Fruit fly (Drosophila melanogaster) whole organism, embryonic: ENCODE measurements around the gene MED14.

Source experiments
- ATbp ChIP-seq: fragments of 200-800 bp; sonication (Bioruptor generic); optimal IDR thresholded peaks from 2 replicates; lab custom pipeline; 2017; ENCODE audit warnings: missing biosample characterization, mild to moderate bottlenecking, missing genetic modification characterization, missing genetic modification reagents
- Atf-2 ChIP-seq: fragments of 200-800 bp; sonication (Bioruptor generic); optimal IDR thresholded peaks from 2 replicates; lab custom pipeline; 2016; ENCODE audit warnings: missing biosample characterization, missing genetic modification characterization
- CG10267 ChIP-seq: fragments of 200-800 bp; sonication (Bioruptor generic); optimal IDR thresholded peaks from 2 replicates; lab custom pipeline; 2018; ENCODE audit warnings: missing biosample characterization, mild to moderate bottlenecking, missing genetic modification characterization, moderate library complexity
- CG10959 ChIP-seq: fragments of 200-800 bp; sonication (Bioruptor generic); IDR thresholded peaks from 2 replicates; pipeline ENCODE4 v1.3.6; 2022; ENCODE audit warnings: missing biosample characterization, missing genetic modification characterization
- CG11560 ChIP-seq: fragments of 200-800 bp; sonication (Bioruptor generic); IDR thresholded peaks from 3 replicates; pipeline ENCODE4 v1.3.6; 2022; ENCODE audit warnings: missing biosample characterization, missing genetic modification characterization
- CG11695 ChIP-seq: fragments of 200-800 bp; sonication (Bioruptor generic); IDR thresholded peaks from 3 replicates; pipeline ENCODE4 v1.3.6; 2022; ENCODE audit warnings: missing biosample characterization, missing genetic modification characterization
- CG12219 ChIP-seq: fragments of 200-800 bp; sonication (Bioruptor generic); optimal IDR thresholded peaks from 3 replicates; lab custom pipeline; 2018; ENCODE audit warnings: missing biosample characterization, mild to moderate bottlenecking, missing genetic modification characterization
- CG12299 ChIP-seq: fragments of 200-800 bp; sonication (Bioruptor generic); optimal IDR thresholded peaks from 2 replicates; lab custom pipeline; 2018; ENCODE audit warnings: missing biosample characterization, mild to moderate bottlenecking, missing genetic modification characterization
- CG12659 ChIP-seq: fragments of 200-800 bp; sonication (Bioruptor generic); optimal IDR thresholded peaks from 3 replicates; lab custom pipeline; 2017; ENCODE audit warnings: mild to moderate bottlenecking, missing biosample characterization, missing genetic modification reagents, missing genetic modification characterization
- CG14441 ChIP-seq: fragments of 200-800 bp; sonication (Bioruptor generic); IDR thresholded peaks from 2 replicates; pipeline ENCODE4 v1.3.6; 2022; ENCODE audit warnings: missing biosample characterization, missing genetic modification characterization
- CG14860 ChIP-seq: fragments of 200-800 bp; sonication (Bioruptor generic); IDR thresholded peaks from 3 replicates; pipeline ENCODE4 v1.3.6; 2022; ENCODE audit warnings: missing biosample characterization, missing genetic modification characterization; ENCODE audit not compliant: partially characterized antibody
- CG15479 ChIP-seq: fragments of 200-800 bp; sonication (Bioruptor generic); optimal IDR thresholded peaks from 3 replicates; lab custom pipeline; 2019; ENCODE audit warnings: missing biosample characterization, mild to moderate bottlenecking, missing genetic modification characterization, moderate library complexity
- CG1603 ChIP-seq: fragments of 200-800 bp; sonication (Bioruptor generic); optimal IDR thresholded peaks from 2 replicates; lab custom pipeline; 2019; ENCODE audit warnings: missing biosample characterization, mild to moderate bottlenecking, missing genetic modification characterization, moderate library complexity
- CG17361 ChIP-seq: fragments of 200-800 bp; sonication (Bioruptor generic); IDR thresholded peaks from 3 replicates; pipeline ENCODE4 v1.3.6; 2022; ENCODE audit warnings: missing biosample characterization, missing genetic modification characterization
- CG1832 ChIP-seq: fragments of 200-800 bp; sonication (Bioruptor generic); optimal IDR thresholded peaks from 2 replicates; lab custom pipeline; 2017; ENCODE audit warnings: missing biosample characterization, mild to moderate bottlenecking, missing genetic modification characterization, inconsistent platforms
- CG2875 ChIP-seq: fragments of 200-800 bp; sonication (Bioruptor generic); optimal IDR thresholded peaks from 2 replicates; lab custom pipeline; 2017; ENCODE audit warnings: missing biosample characterization, mild to moderate bottlenecking, missing genetic modification characterization, missing genetic modification reagents
- CG3726 ChIP-seq: fragments of 200-800 bp; sonication (Bioruptor generic); IDR thresholded peaks from 3 replicates; pipeline ENCODE4, ENCODE4 v1.3.6; 2022; ENCODE audit warnings: missing biosample characterization, missing genetic modification characterization
- CG4424 ChIP-seq: fragments of 200-800 bp; sonication (Bioruptor generic); optimal IDR thresholded peaks from 3 replicates; lab custom pipeline; 2016; ENCODE audit warnings: missing biosample characterization, missing genetic modification characterization
- CG6791 ChIP-seq: fragments of 200-800 bp; sonication (Bioruptor generic); IDR thresholded peaks from 3 replicates; pipeline ENCODE4 v1.3.6; 2022; ENCODE audit warnings: missing biosample characterization, missing genetic modification characterization; ENCODE audit not compliant: partially characterized antibody
- CG6854 ChIP-seq: fragments of 200-800 bp; sonication (Bioruptor generic); optimal IDR thresholded peaks from 3 replicates; lab custom pipeline; 2017; ENCODE audit warnings: missing biosample characterization, mild to moderate bottlenecking, missing genetic modification characterization
- CG7786 ChIP-seq: fragments of 200-800 bp; sonication (Bioruptor generic); optimal IDR thresholded peaks from 2 replicates; lab custom pipeline; 2016; ENCODE audit warnings: missing biosample characterization, missing genetic modification characterization
- CG7963 ChIP-seq: fragments of 200-800 bp; sonication (Bioruptor generic); IDR thresholded peaks from 3 replicates; pipeline ENCODE4 v1.3.6; 2022; ENCODE audit warnings: missing biosample characterization, missing genetic modification characterization; ENCODE audit not compliant: partially characterized antibody
- CG8924 ChIP-seq: fragments of 200-800 bp; optimal IDR thresholded peaks from 3 replicates; lab custom pipeline; 2019; ENCODE audit warnings: missing biosample characterization, mild to moderate bottlenecking, missing genetic modification characterization, moderate library complexity
- CG8944 ChIP-seq: fragments of 200-800 bp; sonication (Bioruptor generic); optimal IDR thresholded peaks from 3 replicates; lab custom pipeline; 2016; ENCODE audit warnings: missing biosample characterization, missing genetic modification characterization
- D19A ChIP-seq: fragments of 200-800 bp; optimal IDR thresholded peaks from 3 replicates; lab custom pipeline; 2019; ENCODE audit warnings: missing biosample characterization, mild to moderate bottlenecking, missing genetic modification characterization, moderate library complexity
- D19B ChIP-seq: fragments of 200-800 bp; sonication (Bioruptor generic); optimal IDR thresholded peaks from 2 replicates; lab custom pipeline; 2017; ENCODE audit warnings: missing biosample characterization, mild to moderate bottlenecking, missing genetic modification characterization
- Dbx ChIP-seq: fragments of 200-800 bp; sonication (Bioruptor generic); IDR thresholded peaks from 3 replicates; pipeline ENCODE4 v1.3.6; 2022; ENCODE audit warnings: missing biosample characterization, missing genetic modification characterization
- Deaf1 ChIP-seq: fragments of 200-800 bp; optimal IDR thresholded peaks from 3 replicates; lab custom pipeline; 2019; ENCODE audit warnings: missing biosample characterization, mild to moderate bottlenecking, missing genetic modification characterization, moderate library complexity
- Elba2 ChIP-seq: fragments of 200-800 bp; sonication (Bioruptor generic); optimal IDR thresholded peaks from 3 replicates; lab custom pipeline; 2016; ENCODE audit warnings: missing biosample characterization, missing genetic modification characterization
- Hr39 ChIP-seq: fragments of >200 bp; optimal IDR thresholded peaks from 2 replicates; lab custom pipeline; 2017
- Neu2 ChIP-seq: fragments of 200-800 bp; sonication (Bioruptor generic); optimal IDR thresholded peaks from 3 replicates; lab custom pipeline; 2016; ENCODE audit warnings: missing biosample characterization, missing genetic modification characterization, borderline replicate concordance
- Nf-YA ChIP-seq: fragments of 200-800 bp; sonication (Bioruptor generic); IDR thresholded peaks from 2 replicates; pipeline ENCODE4 v1.3.6; 2022; ENCODE audit warnings: missing biosample characterization, missing genetic modification characterization
- Nf-YB ChIP-seq: fragments of 200-800 bp; sonication (Bioruptor generic); optimal IDR thresholded peaks from 3 replicates; lab custom pipeline; 2019; ENCODE audit warnings: missing biosample characterization, mild to moderate bottlenecking, missing genetic modification characterization, moderate library complexity
- Sin3A ChIP-seq: fragments of >200 bp; optimal IDR thresholded peaks from 2 replicates; lab custom pipeline; 2018
- Six4 ChIP-seq: fragments of 200-800 bp; sonication (Bioruptor generic); optimal IDR thresholded peaks from 2 replicates; lab custom pipeline; 2016; ENCODE audit warnings: missing biosample characterization, missing genetic modification characterization
- Vsx1 ChIP-seq: fragments of 200-800 bp; sonication (Bioruptor generic); optimal IDR thresholded peaks from 2 replicates; lab custom pipeline; 2017; ENCODE audit warnings: missing biosample characterization, mild to moderate bottlenecking, missing genetic modification characterization, missing genetic modification reagents
- Xbp1 ChIP-seq: fragments of 200-800 bp; sonication (Bioruptor generic); optimal IDR thresholded peaks from 3 replicates; lab custom pipeline; 2016; ENCODE audit warnings: missing biosample characterization, mild to moderate bottlenecking, missing genetic modification characterization
- ash1 ChIP-seq: fragments of 200-800 bp; sonication (Bioruptor generic); optimal IDR thresholded peaks from 2 replicates; lab custom pipeline; 2018; ENCODE audit warnings: missing biosample characterization, mild to moderate bottlenecking, missing genetic modification characterization
- bcd ChIP-seq: fragments of 200-800 bp; sonication (Bioruptor generic); optimal IDR thresholded peaks from 2 replicates; lab custom pipeline; 2017; ENCODE audit warnings: missing biosample characterization, mild to moderate bottlenecking, missing genetic modification characterization
- bowl ChIP-seq: fragments of 200-800 bp; sonication (Bioruptor generic); IDR thresholded peaks from 2 replicates; pipeline ENCODE4 v1.3.6; 2022; ENCODE audit warnings: missing biosample characterization, missing genetic modification characterization
- btn ChIP-seq: fragments of 200-800 bp; sonication (Bioruptor generic); optimal IDR thresholded peaks from 2 replicates; lab custom pipeline; 2016; ENCODE audit warnings: missing biosample characterization, missing genetic modification characterization
- cato ChIP-seq: fragments of 200-800 bp; sonication (Bioruptor generic); optimal IDR thresholded peaks from 2 replicates; lab custom pipeline; 2016; ENCODE audit warnings: missing biosample characterization, missing genetic modification characterization, borderline replicate concordance
- chif ChIP-seq, 2 experiments: fragments of 200-800 bp; sonication (Bioruptor generic); optimal IDR thresholded peaks; 3 replicates each; lab custom pipeline; 2016; ENCODE audit warnings: missing biosample characterization in 2 of 2, missing genetic modification characterization in 2 of 2
- disco-r ChIP-seq: fragments of 200-800 bp; sonication (Bioruptor generic); optimal IDR thresholded peaks from 2 replicates; lab custom pipeline; 2016; ENCODE audit warnings: missing biosample characterization, missing genetic modification characterization
- dmrt99B ChIP-seq: fragments of 200-800 bp; sonication (Bioruptor generic); optimal IDR thresholded peaks from 2 replicates; lab custom pipeline; 2018; ENCODE audit warnings: missing biosample characterization, mild to moderate bottlenecking, missing genetic modification characterization, moderate library complexity
- lbe ChIP-seq: fragments of 200-800 bp; sonication (Bioruptor generic); optimal IDR thresholded peaks from 2 replicates; lab custom pipeline; 2016; ENCODE audit warnings: missing biosample characterization, mild to moderate bottlenecking, missing genetic modification characterization
- nmo ChIP-seq: fragments of 200-800 bp; sonication (Bioruptor generic); optimal IDR thresholded peaks from 2 replicates; lab custom pipeline; 2018; ENCODE audit warnings: missing biosample characterization, mild to moderate bottlenecking, missing genetic modification characterization, moderate library complexity
- onecut ChIP-seq: fragments of 200-800 bp; sonication (Bioruptor generic); IDR thresholded peaks from 2 replicates; pipeline ENCODE4 v1.3.6; 2022; ENCODE audit warnings: missing biosample characterization, missing genetic modification characterization
- row ChIP-seq: fragments of 200-800 bp; sonication (Bioruptor generic); IDR thresholded peaks from 3 replicates; pipeline ENCODE4 v1.3.6; 2022; ENCODE audit warnings: missing biosample characterization, missing genetic modification characterization
- salm ChIP-seq: fragments of 200-800 bp; sonication (Bioruptor generic); optimal IDR thresholded peaks from 2 replicates; lab custom pipeline; 2018; ENCODE audit warnings: missing biosample characterization, mild to moderate bottlenecking, missing genetic modification characterization
- unpg ChIP-seq: fragments of 200-800 bp; sonication (Bioruptor generic); optimal IDR thresholded peaks from 3 replicates; lab custom pipeline; 2018; ENCODE audit warnings: missing biosample characterization, mild to moderate bottlenecking, missing genetic modification characterization, moderate library complexity

MED14 gene

dm6 chr3L:629353-629915, 36.4 kb downstream of the MED14 start (continued):
- TF ChIP-seq CG14441 = peak; percentile 30; the same call in 1 of the 2 replicates
- TF ChIP-seq D19A (tag; lab: Kevin White, UChicago) = no peak
- TF ChIP-seq CG8924 = peak; percentile 26
- no peak for TF ChIP-seq CG3726 (GFP tag; lab: Robert Waterston, UW)
- TF ChIP-seq Nf-YA (GFP tag; lab: Robert Waterston, UW) = no peak
- no peak for TF ChIP-seq bowl (GFP tag; lab: Robert Waterston, UW)
- TF ChIP-seq chif (GFP tag; optimal IDR thresholded peaks at IDR 0.05; lab: Kevin White, UChicago) = no peak
- no peak for TF ChIP-seq CG2875 (GFP tag; lab: Kevin White, UChicago)
- no peak for TF ChIP-seq CG1832
- TF ChIP-seq CG10267 (tag; lab: Kevin White, UChicago) = no peak
- TF ChIP-seq btn (GFP tag; lab: Kevin White, UChicago) = no peak
- TF ChIP-seq ash1 (GFP tag; lab: Kevin White, UChicago) = no peak
- no peak for TF ChIP-seq salm (tag; lab: Kevin White, UChicago)
- TF ChIP-seq row = no peak; the same call in 2 of the 3 replicates
- no peak for TF ChIP-seq lbe
- no peak for TF ChIP-seq CG6791 (GFP tag; lab: Robert Waterston, UW)
- TF ChIP-seq onecut (GFP tag; lab: Robert Waterston, UW) = no peak
- TF ChIP-seq CG12299 (tag; lab: Kevin White, UChicago) = no peak
- TF ChIP-seq Nf-YB (GFP tag; lab: Kevin White, UChicago) = no peak
- TF ChIP-seq CG15479 = no peak
- peak; percentile 9 for TF ChIP-seq CG6854 (GFP tag; lab: Kevin White, UChicago)
- TF ChIP-seq Hr39 = no peak
- TF ChIP-seq CG4424 = no peak
- TF ChIP-seq CG11560 (tag; lab: Robert Waterston, UW) = no peak
- no peak for TF ChIP-seq cato
- TF ChIP-seq disco-r (GFP tag; lab: Kevin White, UChicago) = no peak
- no peak for TF ChIP-seq CG10959 (GFP tag; lab: Robert Waterston, UW)
- no peak for TF ChIP-seq CG17361 (GFP tag; lab: Robert Waterston, UW)
- no peak for TF ChIP-seq Elba2 (GFP tag; lab: Kevin White, UChicago)
- no peak for TF ChIP-seq CG8944 (GFP tag; lab: Kevin White, UChicago)
- 0 out of 3 replicates have a peak, but pooled peaks have one; percentile 5 for TF ChIP-seq CG11695 (GFP tag; lab: Robert Waterston, UW)
- TF ChIP-seq Sin3A (lab: Kevin White, UChicago) = no peak
- TF ChIP-seq bcd (GFP tag; lab: Kevin White, UChicago) = no peak
- TF ChIP-seq Neu2 = no peak
- peak; percentile 20 for TF ChIP-seq dmrt99B (tag; lab: Kevin White, UChicago)
- peak; percentile 27; the same call in 1 of the 3 replicates for TF ChIP-seq Dbx (GFP tag; lab: Robert Waterston, UW)
- TF ChIP-seq Deaf1 (tag; lab: Kevin White, UChicago) = no peak
- no peak for TF ChIP-seq CG7786 (GFP tag; lab: Kevin White, UChicago)
- no peak for TF ChIP-seq CG14860 (GFP tag; lab: Robert Waterston, UW)
- TF ChIP-seq D19B (GFP tag; lab: Kevin White, UChicago) = no peak
- no peak for TF ChIP-seq CG12219
- no peak for TF ChIP-seq Xbp1 (GFP tag; lab: Kevin White, UChicago)
- TF ChIP-seq CG1603 (tag; lab: Kevin White, UChicago) = peak; percentile 14
- TF ChIP-seq CG7963 (GFP tag; lab: Robert Waterston, UW) = no peak
- TF ChIP-seq CG12659 (GFP tag; lab: Kevin White, UChicago) = no peak
- TF ChIP-seq unpg (GFP tag; lab: Kevin White, UChicago) = no peak
- no peak for TF ChIP-seq nmo (GFP tag; lab: Kevin White, UChicago)
- TF ChIP-seq Atf-2 (GFP tag; lab: Kevin White, UChicago) = no peak
- TF ChIP-seq ATbp (GFP tag; lab: Kevin White, UChicago) = peak; percentile 39
- no peak for TF ChIP-seq Six4 (GFP tag; lab: Kevin White, UChicago)
- no peak for TF ChIP-seq Vsx1 (GFP tag; lab: Kevin White, UChicago)
